Fruit fly (Drosophila melanogaster) whole organism, embryonic: Measurements from ENCODE around the gene Vha16-5.

ENCODE experiments used
- Asciz ChIP-seq: fragments of 200-800 bp; sonication (Bioruptor generic); optimal IDR thresholded peaks from 2 replicates; lab custom pipeline; 2017; ENCODE audit warnings: missing biosample characterization, mild to moderate bottlenecking, missing genetic modification characterization, missing genetic modification reagents
- Bdp1 ChIP-seq: fragments of 200-800 bp; sonication (Bioruptor generic); optimal IDR thresholded peaks from 3 replicates; lab custom pipeline; 2016; ENCODE audit warnings: missing biosample characterization, missing genetic modification characterization
- Bteb2 ChIP-seq: fragments of 200-800 bp; sonication (Bioruptor generic); optimal IDR thresholded peaks from 2 replicates; lab custom pipeline; 2016; ENCODE audit warnings: missing biosample characterization, missing genetic modification characterization
- CG10209 ChIP-seq: fragments of 200-800 bp; sonication (Bioruptor generic); optimal IDR thresholded peaks from 3 replicates; lab custom pipeline; 2017; ENCODE audit warnings: missing biosample characterization, mild to moderate bottlenecking, missing genetic modification characterization, missing genetic modification reagents
- CG10565 ChIP-seq: fragments of 200-800 bp; sonication (Bioruptor generic); optimal IDR thresholded peaks from 3 replicates; lab custom pipeline; 2016; ENCODE audit warnings: missing biosample characterization, mild to moderate bottlenecking, missing genetic modification characterization
- CG11504 ChIP-seq: fragments of 200-800 bp; sonication (Bioruptor generic); optimal IDR thresholded peaks from 3 replicates; lab custom pipeline; 2019; ENCODE audit warnings: missing biosample characterization, mild to moderate bottlenecking, missing genetic modification characterization, moderate library complexity
- CG11695 ChIP-seq: fragments of 200-800 bp; sonication (Bioruptor generic); IDR thresholded peaks from 3 replicates; pipeline ENCODE4 v1.3.6; 2022; ENCODE audit warnings: missing biosample characterization, missing genetic modification characterization
- CG12299 ChIP-seq: fragments of 200-800 bp; sonication (Bioruptor generic); optimal IDR thresholded peaks from 2 replicates; lab custom pipeline; 2018; ENCODE audit warnings: missing biosample characterization, mild to moderate bottlenecking, missing genetic modification characterization
- CG12744 ChIP-seq: fragments of 200-800 bp; sonication (Bioruptor generic); optimal IDR thresholded peaks from 2 replicates; lab custom pipeline; 2016; ENCODE audit warnings: missing biosample characterization, missing genetic modification characterization
- CG12769 ChIP-seq: fragments of 200-800 bp; sonication (Bioruptor generic); optimal IDR thresholded peaks from 2 replicates; lab custom pipeline; 2019; ENCODE audit warnings: missing biosample characterization, mild to moderate bottlenecking, missing genetic modification characterization, moderate library complexity
- CG1603 ChIP-seq: fragments of 200-800 bp; sonication (Bioruptor generic); optimal IDR thresholded peaks from 2 replicates; lab custom pipeline; 2019; ENCODE audit warnings: missing biosample characterization, mild to moderate bottlenecking, missing genetic modification characterization, moderate library complexity
- CG16779 ChIP-seq: fragments of 200-800 bp; sonication (Bioruptor generic); IDR thresholded peaks from 2 replicates; pipeline ENCODE4 v1.3.6; 2022; ENCODE audit warnings: missing biosample characterization, missing genetic modification characterization
- CG16813 ChIP-seq: fragments of 200-800 bp; sonication (Bioruptor generic); IDR thresholded peaks from 3 replicates; pipeline ENCODE4 v1.3.6; 2022; ENCODE audit warnings: missing biosample characterization, missing genetic modification characterization; ENCODE audit not compliant: partially characterized antibody
- CG30403 ChIP-seq: fragments of 200-800 bp; sonication (Bioruptor generic); optimal IDR thresholded peaks from 3 replicates; lab custom pipeline; 2016; ENCODE audit warnings: missing biosample characterization, missing genetic modification characterization
- CG32767 ChIP-seq: fragments of 200-800 bp; sonication (Bioruptor generic); IDR thresholded peaks from 2 replicates; pipeline ENCODE4 v1.3.6; 2022; ENCODE audit warnings: missing biosample characterization, missing genetic modification characterization
- CG3726 ChIP-seq: fragments of 200-800 bp; sonication (Bioruptor generic); IDR thresholded peaks from 3 replicates; pipeline ENCODE4, ENCODE4 v1.3.6; 2022; ENCODE audit warnings: missing biosample characterization, missing genetic modification characterization
- CG4854 ChIP-seq: fragments of 200-800 bp; sonication (Bioruptor generic); optimal IDR thresholded peaks from 2 replicates; lab custom pipeline; 2016; ENCODE audit warnings: missing biosample characterization, missing genetic modification characterization, inconsistent platforms
- CG5180 ChIP-seq: fragments of 200-800 bp; sonication (Bioruptor generic); optimal IDR thresholded peaks from 3 replicates; lab custom pipeline; 2017; ENCODE audit warnings: missing biosample characterization, missing genetic modification characterization, mild to moderate bottlenecking, moderate library complexity, missing genetic modification reagents
- CG5953 ChIP-seq: fragments of 200-800 bp; sonication (Bioruptor generic); IDR thresholded peaks from 2 replicates; pipeline ENCODE4 v1.3.6; 2022; ENCODE audit warnings: missing biosample characterization, missing genetic modification characterization
- CG6854 ChIP-seq: fragments of 200-800 bp; sonication (Bioruptor generic); optimal IDR thresholded peaks from 3 replicates; lab custom pipeline; 2017; ENCODE audit warnings: missing biosample characterization, mild to moderate bottlenecking, missing genetic modification characterization
- Chrac-16 ChIP-seq: fragments of 200-800 bp; sonication (Bioruptor generic); optimal IDR thresholded peaks from 3 replicates; lab custom pipeline; 2016; ENCODE audit warnings: missing biosample characterization, missing genetic modification characterization
- Dad ChIP-seq: fragments of 200-800 bp; sonication (Bioruptor generic); optimal IDR thresholded peaks from 3 replicates; lab custom pipeline; 2016; ENCODE audit warnings: missing biosample characterization, missing genetic modification characterization
- Dbx ChIP-seq: fragments of 200-800 bp; sonication (Bioruptor generic); IDR thresholded peaks from 3 replicates; pipeline ENCODE4 v1.3.6; 2022; ENCODE audit warnings: missing biosample characterization, missing genetic modification characterization
- Dref ChIP-seq: fragments of 200-800 bp; sonication (Bioruptor generic); IDR thresholded peaks from 2 replicates; pipeline ENCODE4 v1.3.6; 2022; ENCODE audit warnings: missing biosample characterization, missing genetic modification characterization
- E2f2 ChIP-seq: fragments of 200-800 bp; sonication (Bioruptor generic); IDR thresholded peaks from 2 replicates; pipeline ENCODE4 v1.3.6; 2022; ENCODE audit warnings: missing biosample characterization, missing genetic modification characterization
- Fer1 ChIP-seq: fragments of 200-800 bp; sonication (Bioruptor generic); optimal IDR thresholded peaks from 2 replicates; lab custom pipeline; 2017; ENCODE audit warnings: missing biosample characterization, mild to moderate bottlenecking, missing genetic modification characterization
- Hey ChIP-seq: fragments of 200-800 bp; sonication (Bioruptor generic); optimal IDR thresholded peaks from 3 replicates; lab custom pipeline; 2018; ENCODE audit warnings: missing biosample characterization, mild to moderate bottlenecking, missing genetic modification characterization
- Optix ChIP-seq: fragments of 200-800 bp; sonication (Bioruptor generic); IDR thresholded peaks from 3 replicates; pipeline ENCODE4 v1.3.6; 2022; ENCODE audit warnings: missing biosample characterization, missing genetic modification characterization
- Ravus ChIP-seq: fragments of 200-800 bp; sonication (Bioruptor generic); IDR thresholded peaks from 2 replicates; pipeline ENCODE4 v1.3.6; 2022; ENCODE audit warnings: missing biosample characterization, missing genetic modification characterization
- Rx ChIP-seq: fragments of 200-800 bp; sonication (Bioruptor generic); IDR thresholded peaks from 2 replicates; pipeline ENCODE4 v1.3.6; 2022; ENCODE audit warnings: missing biosample characterization, missing genetic modification characterization
- Taf1 ChIP-seq: fragments of 200-800 bp; sonication (Bioruptor generic); IDR thresholded peaks from 2 replicates; pipeline ENCODE4 v1.3.6; 2022; ENCODE audit warnings: missing biosample characterization, missing genetic modification characterization
- ash1 ChIP-seq: fragments of 200-800 bp; sonication (Bioruptor generic); optimal IDR thresholded peaks from 2 replicates; lab custom pipeline; 2018; ENCODE audit warnings: missing biosample characterization, mild to moderate bottlenecking, missing genetic modification characterization
- bowl ChIP-seq: fragments of 200-800 bp; sonication (Bioruptor generic); IDR thresholded peaks from 2 replicates; pipeline ENCODE4 v1.3.6; 2022; ENCODE audit warnings: missing biosample characterization, missing genetic modification characterization
- chn ChIP-seq: fragments of 200-800 bp; sonication (Bioruptor generic); optimal IDR thresholded peaks from 2 replicates; lab custom pipeline; 2016; ENCODE audit warnings: missing biosample characterization, missing genetic modification characterization
- gro ChIP-seq: fragments of 200-800 bp; sonication (Bioruptor generic); optimal IDR thresholded peaks from 2 replicates; lab custom pipeline; 2016; ENCODE audit warnings: missing biosample characterization, missing genetic modification characterization
- ham ChIP-seq: fragments of 200-800 bp; sonication (Bioruptor generic); IDR thresholded peaks from 2 replicates; pipeline ENCODE4 v1.3.6; 2022; ENCODE audit warnings: missing biosample characterization, missing genetic modification characterization
- ind ChIP-seq: fragments of 200-800 bp; sonication (Bioruptor generic); optimal IDR thresholded peaks from 3 replicates; lab custom pipeline; 2016; ENCODE audit warnings: missing biosample characterization, missing genetic modification characterization
- insv ChIP-seq, 2 experiments: fragments of 200-800 bp; sonication (Bioruptor generic); optimal IDR thresholded peaks; 3 replicates each; lab custom pipeline; 2016 to 2018; ENCODE audit warnings: missing biosample characterization in 2 of 2, missing genetic modification characterization in 2 of 2
- lbe ChIP-seq: fragments of 200-800 bp; sonication (Bioruptor generic); optimal IDR thresholded peaks from 2 replicates; lab custom pipeline; 2016; ENCODE audit warnings: missing biosample characterization, mild to moderate bottlenecking, missing genetic modification characterization
- oc ChIP-seq: fragments of 200-800 bp; sonication (Bioruptor generic); optimal IDR thresholded peaks from 2 replicates; lab custom pipeline; 2018; ENCODE audit warnings: missing biosample characterization, mild to moderate bottlenecking, missing genetic modification characterization, moderate library complexity
- rib ChIP-seq: fragments of 200-800 bp; sonication (Bioruptor generic); IDR thresholded peaks from 2 replicates; pipeline ENCODE4 v1.3.6; 2022; ENCODE audit warnings: missing biosample characterization, missing genetic modification characterization
- ro ChIP-seq: fragments of 200-800 bp; sonication (Bioruptor generic); IDR thresholded peaks from 2 replicates; pipeline ENCODE4 v1.3.6; 2022; ENCODE audit warnings: missing biosample characterization, missing genetic modification characterization
- sc ChIP-seq, 3 experiments: fragments of >200 bp in 2 of 3; fragments of 200-800 bp in 1 of 3; sonication (Bioruptor generic) in 1 of 3; optimal IDR thresholded peaks; 2 replicates in 2 of 3; 3 replicates in 1 of 3; lab custom pipeline; 2017; ENCODE audit warnings: mild to moderate bottlenecking in 1 of 3, missing biosample characterization in 1 of 3, missing genetic modification characterization in 1 of 3, missing genetic modification reagents in 1 of 3
- seq ChIP-seq: fragments of 200-800 bp; sonication (Bioruptor generic); IDR thresholded peaks from 2 replicates; pipeline ENCODE4 v1.3.6; 2022; ENCODE audit warnings: missing biosample characterization, missing genetic modification characterization
- sim ChIP-seq: fragments of 200-800 bp; sonication (Bioruptor generic); IDR thresholded peaks from 2 replicates; pipeline ENCODE4 v1.3.6; 2022; ENCODE audit warnings: missing biosample characterization, missing genetic modification characterization
- sqz ChIP-seq: fragments of 200-800 bp; sonication (Bioruptor generic); optimal IDR thresholded peaks from 3 replicates; lab custom pipeline; 2018; ENCODE audit warnings: missing biosample characterization, mild to moderate bottlenecking, missing genetic modification characterization
- unc-4 ChIP-seq: fragments of 200-800 bp; sonication (Bioruptor generic); IDR thresholded peaks from 2 replicates; pipeline ENCODE4 v1.3.6; 2022; ENCODE audit warnings: missing biosample characterization, missing genetic modification characterization; ENCODE audit not compliant: partially characterized antibody
- z ChIP-seq: fragments of 200-800 bp; sonication (Bioruptor generic); IDR thresholded peaks from 3 replicates; pipeline ENCODE4 v1.3.6; 2022; ENCODE audit warnings: missing biosample characterization, missing genetic modification characterization
- zen2 ChIP-seq: fragments of 200-800 bp; sonication (Bioruptor generic); IDR thresholded peaks from 3 replicates; pipeline ENCODE4 v1.3.6; 2022; ENCODE audit warnings: missing biosample characterization, missing genetic modification characterization; ENCODE audit not compliant: partially characterized antibody

The Vha16-5 gene

dm6 chr2L:10751879-10752620 is 15.2 kb upstream of the Vha16-5 start (continued):
- TF ChIP-seq ash1 (no peak), Dref (no peak), CG5180 (peak; percentile 74), Dad (GFP tag; lab: Kevin White, UChicago) (peak; percentile 84), Bdp1 (GFP tag; lab: Kevin White, UChicago) (peak; percentile 88), ro (peak; percentile 76; the same call in 1 of the 2 replicates), Ravus (GFP tag; lab: Robert Waterston, UW) (no peak), CG10209 (peak; percentile 95), sqz (GFP tag; lab: Kevin White, UChicago) (peak; percentile 87), chn (GFP tag; lab: Kevin White, UChicago) (no peak), CG11504 (tag; lab: Kevin White, UChicago) (peak; percentile 78), lbe (GFP tag; lab: Kevin White, UChicago) (no peak), seq (peak; percentile 90), oc (tag; lab: Kevin White, UChicago) (peak; percentile 85), rib (GFP tag; lab: Robert Waterston, UW) (peak; percentile 37; the same call in 1 of the 2 replicates), zen2 (GFP tag; lab: Robert Waterston, UW) (no peak), Hey (tag; lab: Kevin White, UChicago) (peak; percentile 81), Taf1 (GFP tag; lab: Robert Waterston, UW) (no peak), CG5953 (GFP tag; lab: Robert Waterston, UW) (peak; percentile 78), sc (optimal IDR thresholded peaks at IDR 0.05; lab: Kevin White, UChicago) (no peak), sc (GFP tag; optimal IDR thresholded peaks at IDR 0.05; lab: Kevin White, UChicago) (peak; percentile 96), Optix (peak; percentile 78), ham (GFP tag; lab: Robert Waterston, UW) (no peak), CG12769 (tag; lab: Kevin White, UChicago) (peak; percentile 87), Asciz (GFP tag; lab: Kevin White, UChicago) (peak; percentile 93), CG6854 (GFP tag; lab: Kevin White, UChicago) (peak; percentile 75), CG12299 (peak; percentile 87), E2f2 (GFP tag; lab: Robert Waterston, UW) (peak; percentile 62; the same call in 1 of the 2 replicates), insv (GFP tag; optimal IDR thresholded peaks at IDR 0.05; lab: Kevin White, UChicago) (peak in 1 of 2 experiments; percentile 32), Chrac-16 (GFP tag; lab: Kevin White, UChicago) (peak; percentile 26), gro (GFP tag; lab: Kevin White, UChicago) (no peak), CG1603 (tag; lab: Kevin White, UChicago) (peak; percentile 97), Bteb2 (GFP tag; lab: Kevin White, UChicago) (peak; percentile 53), CG32767 (GFP tag; lab: Robert Waterston, UW) (peak; percentile 72), Fer1 (GFP tag; lab: Kevin White, UChicago) (peak; percentile 79), CG4854 (peak; percentile 91), ind (peak; percentile 36), bowl (GFP tag; lab: Robert Waterston, UW) (0 out of 2 replicates have a peak, but pooled peaks have one; percentile 32), unc-4 (no peak), CG10565 (peak; percentile 25), z (peak; percentile 68), sim (GFP tag; lab: Robert Waterston, UW) (peak; percentile 82), CG11695 (GFP tag; lab: Robert Waterston, UW) (peak; percentile 80; the same call in 2 of the 3 replicates), CG16779 (no peak), CG12744 (peak; percentile 84), CG30403 (GFP tag; lab: Kevin White, UChicago) (peak; percentile 28), CG3726 (GFP tag; lab: Robert Waterston, UW) (peak; percentile 72; the same call in 1 of the 3 replicates), Rx (peak; percentile 73), Dbx (GFP tag; lab: Robert Waterston, UW) (no peak), CG16813 (GFP tag; lab: Robert Waterston, UW) (no peak)
